Fruit fly (Drosophila melanogaster): ENCODE data around the gene Hr39.
A peak's percentile ranks its signal among the peaks of the same experiment; 100 is the strongest.

Gene Hr39

dm6 chr2L:21214961-21215362, 22.1 kb upstream of the Hr39 start (continued):
- TF ChIP-seq Meics (GFP tag; optimal IDR thresholded peaks at IDR 0.05) = no peak
- no peak for TF ChIP-seq Trl (optimal IDR thresholded peaks at IDR 0.05)
- peak; percentile 38 for TF ChIP-seq Trl (GFP tag; optimal IDR thresholded peaks at IDR 0.05)
- TF ChIP-seq MBD-R2 (GFP tag; IDR thresholded peaks at IDR 0.05) = no peak; the same call in 1 of the 2 replicates
- TF ChIP-seq CG10959 (GFP tag; IDR thresholded peaks at IDR 0.05) = peak; percentile 62; the same call in 1 of the 2 replicates
- peak; percentile 27 for TF ChIP-seq Atf6 (GFP tag; IDR thresholded peaks at IDR 0.05)
- TF ChIP-seq tna (GFP tag; IDR thresholded peaks at IDR 0.05; ENCODE audit: partially characterized antibody) = 0 out of 2 replicates have a peak, but pooled peaks have one; percentile 45
- peak in 1 of 2 experiments; percentile 0 for TF ChIP-seq insv (GFP tag; optimal IDR thresholded peaks at IDR 0.05)
- TF ChIP-seq H2.0 (GFP tag; IDR thresholded peaks at IDR 0.05) = no peak
- TF ChIP-seq slbo (GFP tag; IDR thresholded peaks at IDR 0.05) = peak; percentile 49; the same call in 1 of the 2 replicates
- peak; percentile 42; the same call in 1 of the 2 replicates for TF ChIP-seq CG1024 (GFP tag; IDR thresholded peaks at IDR 0.05)
- no peak for TF ChIP-seq hkb (optimal IDR thresholded peaks at IDR 0.05)
- TF ChIP-seq hkb (GFP tag; IDR thresholded peaks at IDR 0.05) = peak; percentile 43
- TF ChIP-seq CG4282 (GFP tag; optimal IDR thresholded peaks at IDR 0.05) = peak; percentile 24
- no peak for TF ChIP-seq CG11504 (tag; optimal IDR thresholded peaks at IDR 0.05)
- TF ChIP-seq NC2α (GFP tag; optimal IDR thresholded peaks at IDR 0.05) = peak; percentile 23
- TF ChIP-seq caup (GFP tag; optimal IDR thresholded peaks at IDR 0.05; ENCODE audit: severe bottlenecking) = peak; percentile 44
- peak; percentile 47 for TF ChIP-seq onecut (GFP tag; IDR thresholded peaks at IDR 0.05)
- TF ChIP-seq gce (GFP tag; IDR thresholded peaks at IDR 0.05) = no peak
- TF ChIP-seq E2f1 (GFP tag; IDR thresholded peaks at IDR 0.05) = 0 out of 2 replicates have a peak, but pooled peaks have one; percentile 26
- 0 out of 3 replicates have a peak, but pooled peaks have one; percentile 33 for TF ChIP-seq so (GFP tag; IDR thresholded peaks at IDR 0.05)
- TF ChIP-seq CG10654 (GFP tag; optimal IDR thresholded peaks at IDR 0.05) = peak; percentile 12
- no peak for TF ChIP-seq CoRest (tag; optimal IDR thresholded peaks at IDR 0.05)
- no peak for TF ChIP-seq slou (GFP tag; optimal IDR thresholded peaks at IDR 0.05)
- TF ChIP-seq Jarid2 (GFP tag; optimal IDR thresholded peaks at IDR 0.05) = peak; percentile 76
- peak; percentile 15; the same call in 1 of the 2 replicates for TF ChIP-seq bowl (GFP tag; IDR thresholded peaks at IDR 0.05)
- peak in 1 of 2 experiments; percentile 65 for TF ChIP-seq Hr51 (GFP tag; optimal IDR thresholded peaks at IDR 0.05)
- TF ChIP-seq CG17385 (GFP tag; optimal IDR thresholded peaks at IDR 0.05) = peak; percentile 32
- no peak for TF ChIP-seq Hey (tag; optimal IDR thresholded peaks at IDR 0.05)
- TF ChIP-seq lbe (GFP tag; optimal IDR thresholded peaks at IDR 0.05) = peak; percentile 38
- peak; percentile 3 for TF ChIP-seq vfl (GFP tag; optimal IDR thresholded peaks at IDR 0.05)
- peak; percentile 49 for TF ChIP-seq her (GFP tag; optimal IDR thresholded peaks at IDR 0.05)
- peak; percentile 49; the same call in 1 of the 3 replicates for TF ChIP-seq CG7963 (GFP tag; IDR thresholded peaks at IDR 0.05; ENCODE audit: partially characterized antibody)
- TF ChIP-seq chn (GFP tag; optimal IDR thresholded peaks at IDR 0.05) = peak; percentile 41
- TF ChIP-seq dpn (GFP tag; optimal IDR thresholded peaks at IDR 0.05) = peak in 1 of 2 experiments; percentile 63
- peak; percentile 9 for TF ChIP-seq CG3163 (GFP tag; optimal IDR thresholded peaks at IDR 0.05)
- no peak for TF ChIP-seq eve (GFP tag; optimal IDR thresholded peaks at IDR 0.05)
- peak; percentile 40 for TF ChIP-seq fd96Cb (tag; optimal IDR thresholded peaks at IDR 0.05)
- peak; percentile 32 for TF ChIP-seq CG12155 (GFP tag; optimal IDR thresholded peaks at IDR 0.05)
- TF ChIP-seq CG12769 (tag; optimal IDR thresholded peaks at IDR 0.05) = peak; percentile 52
- TF ChIP-seq CG1647 (GFP tag; optimal IDR thresholded peaks at IDR 0.05) = peak; percentile 54
- peak; percentile 34 for TF ChIP-seq CG7786 (GFP tag; optimal IDR thresholded peaks at IDR 0.05)
- TF ChIP-seq CG4820 (GFP tag; optimal IDR thresholded peaks at IDR 0.05) = peak; percentile 1
- TF ChIP-seq CG15479 (GFP tag; optimal IDR thresholded peaks at IDR 0.05) = peak; percentile 21
- no peak for TF ChIP-seq psq (GFP tag; optimal IDR thresholded peaks at IDR 0.05)
- 0 out of 2 replicates have a peak, but pooled peaks have one; percentile 52 for TF ChIP-seq ato (GFP tag; IDR thresholded peaks at IDR 0.05; ENCODE audit: partially characterized antibody)
- TF ChIP-seq CG17361 (GFP tag; IDR thresholded peaks at IDR 0.05) = peak; percentile 41; the same call in 1 of the 3 replicates
- TF ChIP-seq CG6791 (GFP tag; IDR thresholded peaks at IDR 0.05; ENCODE audit: partially characterized antibody) = peak; percentile 67; the same call in 2 of the 3 replicates
- peak; percentile 75 for TF ChIP-seq sens (GFP tag)
- peak; percentile 96 for TF ChIP-seq CG2199 (GFP tag; IDR thresholded peaks at IDR 0.05)
- no peak for TF ChIP-seq disco-r (GFP tag; optimal IDR thresholded peaks at IDR 0.05)
